Worm (Caenorhabditis elegans) whole organism, mixed stage, embryonic: Measurements from ENCODE around the gene T06E4.7.

ENCODE experiments used
- M03D4.4 ChIP-seq: sonication (generic microtip); optimal IDR thresholded peaks from 2 replicates; lab custom pipeline; 2017; ENCODE audit warnings: mild to moderate bottlenecking, missing genetic modification characterization, missing compliant biosample characterization
- bed-3 ChIP-seq: fragments of 200-800 bp; sonication (Bioruptor generic); optimal IDR thresholded peaks from 3 replicates; lab custom pipeline; 2018; ENCODE audit warnings: mild to moderate bottlenecking, missing genetic modification characterization, moderate library complexity, missing compliant biosample characterization
- blmp-1 ChIP-seq: fragments of 150-350 bp; optimal IDR thresholded peaks from 2 replicates; lab custom pipeline; 2014; ENCODE audit warnings: missing biosample characterization, missing genetic modification characterization
- ceh-39 ChIP-seq: fragments of 150-350 bp; optimal IDR thresholded peaks from 2 replicates; lab custom pipeline; 2014; ENCODE audit warnings: missing biosample characterization, missing genetic modification characterization
- ceh-43 ChIP-seq: fragments of 200-800 bp; sonication (Bioruptor generic); optimal IDR thresholded peaks from 2 replicates; lab custom pipeline; 2018; ENCODE audit warnings: mild to moderate bottlenecking, missing genetic modification characterization, moderate library complexity, missing compliant biosample characterization
- ceh-83 ChIP-seq: fragments of 200-800 bp; sonication (Bioruptor generic); optimal IDR thresholded peaks from 2 replicates; lab custom pipeline; 2018; ENCODE audit warnings: mild to moderate bottlenecking, missing genetic modification characterization, missing compliant biosample characterization
- ces-1 ChIP-seq: fragments of 150-350 bp; optimal IDR thresholded peaks from 2 replicates; lab custom pipeline; 2014; ENCODE audit warnings: missing biosample characterization, missing genetic modification reagents, missing genetic modification characterization
- cnd-1 ChIP-seq: fragments of 200-800 bp; sonication (Bioruptor generic); optimal IDR thresholded peaks from 2 replicates; lab custom pipeline; 2018; ENCODE audit warnings: mild to moderate bottlenecking, missing genetic modification characterization, missing compliant biosample characterization
- drap-1 ChIP-seq: fragments of 200-800 bp; sonication (Bioruptor generic); optimal IDR thresholded peaks from 3 replicates; lab custom pipeline; 2018; ENCODE audit warnings: mild to moderate bottlenecking, missing genetic modification characterization, missing compliant biosample characterization
- elt-1 ChIP-seq: sonication (generic microtip); optimal IDR thresholded peaks from 2 replicates; lab custom pipeline; 2017; ENCODE audit warnings: missing genetic modification characterization, mild to moderate bottlenecking, missing compliant biosample characterization, antibody characterized with exemption, moderate library complexity, borderline replicate concordance; ENCODE audit not compliant: insufficient read depth
- elt-3 ChIP-seq: fragments of 150-350 bp; optimal IDR thresholded peaks from 2 replicates; lab custom pipeline; 2014; ENCODE audit warnings: missing biosample characterization, missing genetic modification characterization
- flh-1 ChIP-seq: fragments of 200-800 bp; sonication (Bioruptor generic); optimal IDR thresholded peaks from 2 replicates; lab custom pipeline; 2018; ENCODE audit warnings: mild to moderate bottlenecking, missing genetic modification characterization, moderate library complexity, missing compliant biosample characterization
- ham-2 ChIP-seq: fragments of 200-800 bp; sonication (Bioruptor generic); optimal IDR thresholded peaks from 2 replicates; lab custom pipeline; 2018; ENCODE audit warnings: mild to moderate bottlenecking, missing genetic modification characterization, missing compliant biosample characterization
- hlh-1 ChIP-seq: fragments of 150-350 bp; optimal IDR thresholded peaks from 2 replicates; lab custom pipeline; 2014; ENCODE audit warnings: missing biosample characterization, missing genetic modification reagents, missing genetic modification characterization
- lin-13 ChIP-seq: fragments of 150-350 bp; optimal IDR thresholded peaks from 2 replicates; lab custom pipeline; 2014; ENCODE audit warnings: missing biosample characterization, missing genetic modification characterization
- lin-32 ChIP-seq: fragments of 200-800 bp; sonication (Bioruptor generic); optimal IDR thresholded peaks from 2 replicates; lab custom pipeline; 2018; ENCODE audit warnings: mild to moderate bottlenecking, missing genetic modification characterization, missing compliant biosample characterization
- lsy-2 ChIP-seq: fragments of 150-350 bp; optimal IDR thresholded peaks from 2 replicates; lab custom pipeline; 2014; ENCODE audit warnings: missing biosample characterization, missing genetic modification characterization
- mab-5 ChIP-seq: fragments of 150-350 bp; optimal IDR thresholded peaks from 2 replicates; lab custom pipeline; 2014; ENCODE audit warnings: missing biosample characterization, missing genetic modification characterization
- mep-1 ChIP-seq: fragments of 150-350 bp; optimal IDR thresholded peaks from 2 replicates; lab custom pipeline; 2017; ENCODE audit warnings: missing biosample characterization, missing genetic modification reagents, missing genetic modification characterization, inconsistent platforms
- mls-2 ChIP-seq: sonication (generic microtip); optimal IDR thresholded peaks from 2 replicates; lab custom pipeline; 2016; ENCODE audit warnings: mild to moderate bottlenecking, missing genetic modification characterization, moderate library complexity, missing compliant biosample characterization
- nhr-12 ChIP-seq: fragments of 150-350 bp; optimal IDR thresholded peaks from 2 replicates; lab custom pipeline; 2014; ENCODE audit warnings: missing biosample characterization, missing genetic modification characterization
- nhr-2 ChIP-seq: fragments of 150-350 bp; optimal IDR thresholded peaks from 2 replicates; lab custom pipeline; 2014; ENCODE audit warnings: missing biosample characterization, missing genetic modification characterization
- nhr-237 ChIP-seq: fragments of 150-350 bp; optimal IDR thresholded peaks from 2 replicates; lab custom pipeline; 2014; ENCODE audit warnings: missing biosample characterization, missing genetic modification characterization
- nhr-28 ChIP-seq: fragments of 150-350 bp; optimal IDR thresholded peaks from 2 replicates; lab custom pipeline; 2014; ENCODE audit warnings: missing biosample characterization, missing genetic modification characterization
- nhr-76 ChIP-seq: sonication (generic microtip); optimal IDR thresholded peaks from 2 replicates; lab custom pipeline; 2017; ENCODE audit warnings: missing biosample characterization, missing genetic modification characterization
- pha-4 ChIP-seq: fragments of 150-350 bp; optimal IDR thresholded peaks from 2 replicates; lab custom pipeline; 2018; ENCODE audit warnings: missing biosample characterization, missing genetic modification reagents, missing genetic modification characterization
- sem-2 ChIP-seq: fragments of 200-800 bp; sonication (Bioruptor generic); optimal IDR thresholded peaks from 2 replicates; lab custom pipeline; 2018; ENCODE audit warnings: mild to moderate bottlenecking, missing genetic modification characterization, missing compliant biosample characterization
- snpc-4 ChIP-seq: fragments of 150-350 bp; optimal IDR thresholded peaks from 2 replicates; lab custom pipeline; 2014; ENCODE audit warnings: missing biosample characterization, missing genetic modification characterization
- sptf-1 ChIP-seq: sonication (generic microtip); optimal IDR thresholded peaks from 2 replicates; lab custom pipeline; 2017; ENCODE audit warnings: mild to moderate bottlenecking, missing genetic modification characterization, moderate library complexity, missing compliant biosample characterization
- tbx-8 ChIP-seq: fragments of 200-800 bp; sonication (Bioruptor generic); optimal IDR thresholded peaks from 2 replicates; lab custom pipeline; 2018; ENCODE audit warnings: mild to moderate bottlenecking, missing genetic modification characterization, moderate library complexity, missing compliant biosample characterization
- unc-120 ChIP-seq: sonication (generic microtip); optimal IDR thresholded peaks from 2 replicates; lab custom pipeline; 2017; ENCODE audit warnings: missing genetic modification characterization, missing compliant biosample characterization; ENCODE audit not compliant: poor library complexity, severe bottlenecking
- unc-39 ChIP-seq: fragments of 150-350 bp; optimal IDR thresholded peaks from 2 replicates; lab custom pipeline; 2014; ENCODE audit warnings: missing biosample characterization, missing genetic modification characterization
- unc-62 ChIP-seq: fragments of 150-350 bp; optimal IDR thresholded peaks from 2 replicates; lab custom pipeline; 2014; ENCODE audit warnings: missing biosample characterization, missing genetic modification reagents, missing genetic modification characterization
- zip-8 ChIP-seq: fragments of 150-350 bp; optimal IDR thresholded peaks from 2 replicates; lab custom pipeline; 2014; ENCODE audit warnings: missing biosample characterization, missing genetic modification characterization
- ztf-11 ChIP-seq: fragments of 150-350 bp; optimal IDR thresholded peaks from 2 replicates; lab custom pipeline; 2014; ENCODE audit warnings: missing biosample characterization, missing genetic modification characterization

Gene T06E4.7

DNA sequence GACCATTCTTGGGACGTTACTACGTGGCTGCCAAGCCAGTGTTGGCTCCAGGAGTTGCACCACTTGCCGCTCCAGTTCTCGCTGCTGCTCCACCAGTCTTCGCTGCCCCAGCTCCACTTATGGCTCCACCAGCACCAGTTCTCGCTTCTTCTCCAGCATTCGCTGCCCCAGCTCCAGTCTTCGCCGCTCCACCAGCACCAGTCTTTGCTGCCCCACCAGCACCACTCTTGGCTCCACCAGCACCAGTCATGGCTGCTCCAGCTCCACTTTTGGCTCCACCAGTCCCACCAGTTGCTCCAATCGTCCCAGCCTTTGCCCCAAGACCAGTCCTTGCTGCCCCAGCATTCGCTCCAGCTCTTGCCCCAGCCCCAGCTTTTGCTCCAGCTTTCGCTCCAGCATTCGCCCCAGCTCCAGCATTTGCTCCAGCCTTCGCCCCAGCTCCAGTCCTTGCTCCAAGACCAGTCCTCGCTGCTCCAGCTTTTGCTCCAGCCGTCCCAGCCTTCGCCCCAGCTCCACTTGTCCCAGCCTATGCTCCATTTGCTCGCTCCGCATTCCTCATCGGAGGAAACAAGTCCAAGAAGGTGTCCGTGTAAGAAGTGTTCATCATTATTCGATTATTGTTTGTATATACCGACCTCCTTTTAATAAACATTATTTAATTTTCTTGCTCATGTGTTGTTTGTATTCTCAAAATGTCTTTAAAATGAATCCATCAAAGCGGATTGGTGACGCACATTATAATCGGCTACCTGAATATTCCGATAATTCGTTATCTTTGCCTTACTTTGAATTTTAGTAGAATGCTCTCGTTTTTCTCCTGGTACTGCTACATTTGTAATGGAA is at the start of gene T06E4.7:
Gene T06E4.7, plus strand, starts transcription at position 793 of the 843 bp plus-strand sequence.
- no peak for TF ChIP-seq ztf-11
- TF ChIP-seq lin-32 (GFP tag; lab: Kevin White, UChicago) = no peak

DNA sequence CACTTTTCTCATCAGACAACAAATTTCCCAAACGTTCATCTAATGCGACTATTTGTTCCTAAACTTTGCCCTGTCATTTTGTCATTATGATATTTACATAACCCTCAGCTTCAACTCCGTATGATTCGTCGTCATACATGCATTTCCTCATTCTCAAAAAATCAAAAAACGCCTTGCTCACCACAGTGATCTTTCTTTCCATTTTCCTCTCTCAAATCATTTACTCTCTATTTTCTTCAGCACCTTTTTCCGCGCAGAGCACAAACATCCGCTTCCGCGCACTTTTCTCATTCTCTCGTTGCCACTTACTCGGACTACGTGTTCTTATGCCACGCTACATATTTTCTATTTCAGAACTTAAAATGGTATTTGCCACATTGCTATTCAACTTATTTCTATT is 49.2 kb upstream of the T06E4.7 start, which contains the start of gene F25B3.2:
Gene F25B3.2, plus strand, starts transcription at position 301 of the 400 bp plus-strand sequence.
- TF ChIP-seq nhr-28 (tag; lab: Kevin White, UChicago) (no peak), hlh-1 (tag; lab: Kevin White, UChicago) (no peak), nhr-237 (no peak), sptf-1 (no peak), lin-32 (GFP tag; lab: Kevin White, UChicago) (no peak), flh-1 (GFP tag; lab: Kevin White, UChicago) (no peak), ztf-11 (no peak), ces-1 (no peak), nhr-76 (tag; lab: Kevin White, UChicago) (no peak)
- TF ChIP-seq, all 35 proteins: peak for 0

DNA sequence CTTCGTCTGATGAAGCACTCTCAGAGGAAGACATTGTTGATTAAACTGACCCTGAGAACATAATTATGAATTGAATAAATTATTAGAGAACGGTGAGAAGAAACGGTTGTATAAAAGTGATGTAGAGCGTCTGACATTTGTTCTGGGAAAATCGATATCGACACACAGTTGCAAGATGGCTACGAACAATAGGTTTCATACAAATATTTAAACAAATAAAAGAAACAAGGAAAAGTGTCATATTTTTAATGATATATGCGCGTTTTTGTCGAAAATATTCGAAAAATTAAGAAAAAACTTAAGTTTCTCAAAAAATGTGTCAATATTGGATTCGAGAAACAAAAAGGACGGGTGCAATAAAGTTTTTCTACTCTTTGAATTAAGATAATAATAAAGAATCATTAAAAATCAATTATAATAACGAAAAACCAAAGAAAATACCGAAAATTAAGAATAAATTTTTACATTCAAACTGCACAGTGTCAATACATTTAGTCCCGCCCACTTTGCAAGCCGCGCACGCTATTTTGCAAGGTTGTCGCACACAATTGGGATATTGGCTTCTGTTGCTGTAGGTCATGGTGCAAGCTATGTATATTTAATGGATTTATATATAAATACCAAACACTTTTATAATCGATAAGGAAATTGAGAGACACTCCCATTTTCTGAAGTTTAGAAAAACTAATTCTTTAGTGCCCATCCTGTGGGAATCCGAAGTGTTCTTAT is 43.4 kb upstream of the T06E4.7 start, which contains the start of gene rtfo-1:
Gene rtfo-1, minus strand, starts transcription at position 51 of the 729 bp plus-strand sequence.
- TF ChIP-seq unc-39 (tag; lab: Kevin White, UChicago) = no peak
- peak; percentile 58 for TF ChIP-seq ceh-83 (GFP tag; lab: Kevin White, UChicago)
- peak; percentile 6 for TF ChIP-seq nhr-237
- TF ChIP-seq pha-4 (tag; lab: Kevin White, UChicago) = peak; percentile 24
- peak; percentile 61 for TF ChIP-seq cnd-1
- TF ChIP-seq ces-1 = peak; percentile 39
- no peak for TF ChIP-seq mab-5
- TF ChIP-seq ceh-43 (GFP tag; lab: Kevin White, UChicago) = peak; percentile 72
- TF ChIP-seq nhr-2 (tag; lab: Kevin White, UChicago) = no peak
- peak; percentile 65 for TF ChIP-seq hlh-1 (tag; lab: Kevin White, UChicago)
- peak; percentile 39 for TF ChIP-seq lin-13
- TF ChIP-seq drap-1 (GFP tag; lab: Kevin White, UChicago) = peak; percentile 58
- TF ChIP-seq bed-3 = peak; percentile 8
- TF ChIP-seq nhr-12 = no peak
- no peak for TF ChIP-seq unc-62 (GFP tag; lab: Kevin White, UChicago)
- peak; percentile 85 for TF ChIP-seq sptf-1
- TF ChIP-seq ceh-39 (tag; lab: Kevin White, UChicago) = no peak
- TF ChIP-seq sem-2 (GFP tag; lab: Kevin White, UChicago) = no peak
- no peak for TF ChIP-seq tbx-8 (GFP tag; lab: Kevin White, UChicago)
- peak; percentile 26 for TF ChIP-seq lsy-2 (tag; lab: Kevin White, UChicago)
- no peak for TF ChIP-seq unc-120 (tag; lab: Kevin White, UChicago)
- TF ChIP-seq elt-3 (tag; lab: Kevin White, UChicago) = no peak
- TF ChIP-seq mls-2 (tag; lab: Kevin White, UChicago) = peak; percentile 54
- peak; percentile 69 for TF ChIP-seq nhr-76 (tag; lab: Kevin White, UChicago)
- no peak for TF ChIP-seq nhr-28 (tag; lab: Kevin White, UChicago)
- peak; percentile 65 for TF ChIP-seq mep-1 (tag; lab: Kevin White, UChicago)
- TF ChIP-seq flh-1 (GFP tag; lab: Kevin White, UChicago) = no peak
- TF ChIP-seq M03D4.4 (tag; lab: Kevin White, UChicago) = peak; percentile 69
- TF ChIP-seq zip-8 (tag; lab: Kevin White, UChicago) = no peak
- TF ChIP-seq elt-1 = no peak
- TF ChIP-seq lin-32 (GFP tag; lab: Kevin White, UChicago) = peak; percentile 10
- peak; percentile 25 for TF ChIP-seq blmp-1
- no peak for TF ChIP-seq snpc-4 (tag; lab: Kevin White, UChicago)
- peak; percentile 54 for TF ChIP-seq ham-2 (GFP tag; lab: Kevin White, UChicago)
- TF ChIP-seq ztf-11 = peak; percentile 57
